Fruit fly (Drosophila melanogaster): ENCODE results near the gene Ho.

The Ho gene

DNA sequence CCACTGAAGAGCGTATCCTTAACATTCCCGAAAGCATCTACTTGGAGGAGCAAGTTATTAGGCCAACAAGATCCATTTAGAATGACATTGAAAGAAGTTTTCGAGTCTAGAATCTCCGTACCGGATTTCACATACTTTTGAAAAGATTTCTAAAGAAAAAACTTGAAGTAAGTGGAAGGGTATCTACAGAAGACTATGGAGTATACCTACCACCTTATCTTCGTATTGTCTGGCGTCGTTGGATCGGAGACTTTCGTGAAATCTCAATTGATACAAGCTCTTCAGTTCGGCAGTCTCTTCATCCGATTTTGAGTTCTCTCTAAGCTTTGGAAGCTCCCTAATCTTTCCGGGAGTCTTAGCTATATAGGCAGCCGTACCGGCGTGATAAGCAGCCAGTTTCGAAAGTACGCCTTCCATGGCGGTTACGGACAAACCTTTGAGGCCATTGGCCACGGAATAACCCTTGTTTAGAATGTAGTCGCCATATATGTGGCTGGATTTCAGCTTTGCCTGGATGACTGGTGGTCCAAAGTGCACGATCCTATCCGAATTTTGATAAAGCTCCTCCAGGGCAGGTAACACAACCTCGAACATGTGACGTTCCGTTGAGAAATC is 11.4 kb downstream of the Ho start:
- TF ChIP-seq dpn (GFP tag; optimal IDR thresholded peaks at IDR 0.05), result no peak
- peak; percentile 37 for TF ChIP-seq sug (tag; optimal IDR thresholded peaks at IDR 0.05)
- TF ChIP-seq vfl (GFP tag; optimal IDR thresholded peaks at IDR 0.05), result no peak
- no peak for TF ChIP-seq pb (GFP tag; optimal IDR thresholded peaks at IDR 0.05)
- TF ChIP-seq Rfx (GFP tag; IDR thresholded peaks at IDR 0.05), result no peak; the same call in 1 of the 2 replicates
- TF ChIP-seq br (optimal IDR thresholded peaks at IDR 0.05), result no peak
- TF ChIP-seq Poxn (GFP tag; IDR thresholded peaks at IDR 0.05), result no peak
- peak; percentile 61; the same call in 1 of the 2 replicates for TF ChIP-seq GATAe (GFP tag; conservative IDR thresholded peaks at IDR 0.05)
- TF ChIP-seq ems (GFP tag; optimal IDR thresholded peaks at IDR 0.05), result no peak
- no peak for TF ChIP-seq HLH3B (GFP tag; IDR thresholded peaks at IDR 0.05)
- TF ChIP-seq CG10274 (GFP tag; optimal IDR thresholded peaks at IDR 0.05), result no peak
- peak; percentile 75 for TF ChIP-seq Med (GFP tag)
- TF ChIP-seq CG4282 (GFP tag; optimal IDR thresholded peaks at IDR 0.05), result no peak
- no peak for TF ChIP-seq MBD-R2 (GFP tag; IDR thresholded peaks at IDR 0.05)
- no peak for TF ChIP-seq psq (GFP tag; optimal IDR thresholded peaks at IDR 0.05)
- TF ChIP-seq Usf (GFP tag; optimal IDR thresholded peaks at IDR 0.05), result no peak
- TF ChIP-seq bbx (GFP tag; IDR thresholded peaks at IDR 0.05; ENCODE audit: partially characterized antibody), result no peak
- no peak for TF ChIP-seq CG12155 (GFP tag; optimal IDR thresholded peaks at IDR 0.05)
- TF ChIP-seq CG10654 (GFP tag; optimal IDR thresholded peaks at IDR 0.05), result no peak
- no peak for TF ChIP-seq rib (GFP tag; IDR thresholded peaks at IDR 0.05)
- 0 out of 2 replicates have a peak, but pooled peaks have one; percentile 13 for TF ChIP-seq CG13287 (GFP tag; IDR thresholded peaks at IDR 0.05; ENCODE audit: partially characterized antibody)
- TF ChIP-seq CG9932 (GFP tag; IDR thresholded peaks at IDR 0.05), result peak; percentile 15; the same call in 1 of the 2 replicates
- no peak for TF ChIP-seq ATbp (GFP tag; optimal IDR thresholded peaks at IDR 0.05)
- no peak for TF ChIP-seq CG11093 (GFP tag; IDR thresholded peaks at IDR 0.05)
- no peak for TF ChIP-seq CG9727 (GFP tag; optimal IDR thresholded peaks at IDR 0.05)
- TF ChIP-seq Dip3 (GFP tag; optimal IDR thresholded peaks at IDR 0.05), result no peak
- no peak for TF ChIP-seq Nf-YA (GFP tag; IDR thresholded peaks at IDR 0.05)
- TF ChIP-seq vnd (GFP tag; IDR thresholded peaks at IDR 0.05; ENCODE audit: partially characterized antibody), result no peak
- TF ChIP-seq Deaf1 (tag; optimal IDR thresholded peaks at IDR 0.05), result peak; percentile 82
- TF ChIP-seq CG12769 (tag; optimal IDR thresholded peaks at IDR 0.05), result peak; percentile 60
- TF ChIP-seq Trl (optimal IDR thresholded peaks at IDR 0.05), result peak in 1 of 2 experiments; percentile 36
- no peak for TF ChIP-seq Trl (GFP tag; optimal IDR thresholded peaks at IDR 0.05)
- peak; percentile 82 for TF ChIP-seq D19A (tag; optimal IDR thresholded peaks at IDR 0.05)
- TF ChIP-seq Dbx (GFP tag; IDR thresholded peaks at IDR 0.05), result no peak
- TF ChIP-seq E2f1 (GFP tag; IDR thresholded peaks at IDR 0.05), result no peak
- TF ChIP-seq hb (GFP tag; IDR thresholded peaks at IDR 0.05; ENCODE audit: partially characterized antibody), result no peak
- no peak for TF ChIP-seq CG33213 (GFP tag; optimal IDR thresholded peaks at IDR 0.05)
- TF ChIP-seq Jarid2 (GFP tag; optimal IDR thresholded peaks at IDR 0.05), result peak; percentile 24
- TF ChIP-seq CG14860 (GFP tag; IDR thresholded peaks at IDR 0.05; ENCODE audit: partially characterized antibody), result no peak
- TF ChIP-seq row (GFP tag; IDR thresholded peaks at IDR 0.05), result peak; percentile 49; the same call in 2 of the 3 replicates
- no peak for TF ChIP-seq Awh (GFP tag; IDR thresholded peaks at IDR 0.05)

DNA sequence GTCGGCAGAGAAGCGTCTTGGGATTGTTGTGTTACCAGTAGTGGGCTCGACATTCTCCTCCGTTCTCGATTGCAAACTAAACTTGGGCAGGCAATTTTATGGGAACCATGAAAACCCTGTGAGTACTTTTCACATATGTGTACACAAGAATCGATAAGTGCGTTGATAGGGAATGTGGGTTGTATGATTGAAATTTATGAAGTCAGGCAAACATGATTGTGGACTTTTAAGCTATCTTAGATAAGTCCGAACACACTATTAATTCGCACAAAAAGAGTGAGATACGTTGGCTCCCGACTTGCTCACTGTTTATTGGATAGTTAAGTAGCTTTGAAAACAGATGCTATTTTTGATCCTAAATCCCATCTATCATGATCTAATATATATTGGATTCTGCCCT is 12.2 kb downstream of the Ho start, which contains the start of gene CG18765:
Gene CG18765 (minus strand): TSS at position 53 of the 400 bp plus-strand sequence.
- TF ChIP-seq exex (tag; optimal IDR thresholded peaks at IDR 0.05) (peak; percentile 79), sens (GFP tag) (peak; percentile 14), Awh (GFP tag; IDR thresholded peaks at IDR 0.05) (no peak), sd (tag; optimal IDR thresholded peaks at IDR 0.05) (peak; percentile 32), CG34376 (GFP tag; optimal IDR thresholded peaks at IDR 0.05) (peak; percentile 59), CG10274 (GFP tag; optimal IDR thresholded peaks at IDR 0.05) (no peak), mirr (GFP tag; optimal IDR thresholded peaks at IDR 0.05) (peak; percentile 49)
